Worm (Caenorhabditis elegans): Measurements from ENCODE around the gene F19G12.8.
"Not testable (repeated sequence)": the region's sequence is repeated elsewhere in the genome, so short reads cannot be mapped to it uniquely, and the experiment has no call there.

The F19G12.8 gene

ce11 chrX:1375071-1375470 is 42.0 kb upstream of the F19G12.8 start:
- peak; percentile 82; the same call in 1 of the 2 replicates for TF ChIP-seq ztf-28 (GFP tag; IDR thresholded peaks at IDR 0.05)
- peak; percentile 97 for TF ChIP-seq ztf-6 (GFP tag; IDR thresholded peaks at IDR 0.05)
- peak; percentile 95 for TF ChIP-seq F39B2.1 (GFP tag; IDR thresholded peaks at IDR 0.05)
- TF ChIP-seq cebp-2 (GFP tag; IDR thresholded peaks at IDR 0.05): peak; percentile 93
- TF ChIP-seq ekl-4 (GFP tag; IDR thresholded peaks at IDR 0.05): peak; percentile 98
- TF ChIP-seq D2030.7 (GFP tag; IDR thresholded peaks at IDR 0.05): peak; percentile 99
- TF ChIP-seq aptf-2 (GFP tag; conservative IDR thresholded peaks at IDR 0.05): peak; percentile 91
- peak; percentile 92 for TF ChIP-seq C17E4.6 (GFP tag; IDR thresholded peaks at IDR 0.05)
- peak; percentile 93 for TF ChIP-seq lag-1 (GFP tag; IDR thresholded peaks at IDR 0.05)
- peak; percentile 98 for TF ChIP-seq egl-44 (GFP tag; IDR thresholded peaks at IDR 0.05)
- TF ChIP-seq nhr-120 (GFP tag; IDR thresholded peaks at IDR 0.05): peak; percentile 94; the same call in 1 of the 2 replicates
- peak; percentile 95; the same call in 1 of the 2 replicates for TF ChIP-seq F37B4.10 (GFP tag; IDR thresholded peaks at IDR 0.05)
- TF ChIP-seq egl-18 (GFP tag; IDR thresholded peaks at IDR 0.05): peak; percentile 97
- TF ChIP-seq K11D2.4 (GFP tag; IDR thresholded peaks at IDR 0.05): peak; percentile 75
- peak; percentile 97 for TF ChIP-seq ztf-25 (GFP tag; IDR thresholded peaks at IDR 0.05)
- peak; percentile 100 for TF ChIP-seq hsf-1 (GFP tag; IDR thresholded peaks at IDR 0.05)
- TF ChIP-seq madf-6 (GFP tag; IDR thresholded peaks at IDR 0.05): peak; percentile 91
- TF ChIP-seq madf-3 (GFP tag; IDR thresholded peaks at IDR 0.05): peak; percentile 97
- peak; percentile 98 for TF ChIP-seq ceh-58 (GFP tag; IDR thresholded peaks at IDR 0.05)
- TF ChIP-seq lin-26 (GFP tag; IDR thresholded peaks at IDR 0.05): peak; percentile 84
- TF ChIP-seq pbrm-1 (GFP tag; IDR thresholded peaks at IDR 0.05): peak; percentile 96
- TF ChIP-seq aptf-3 (GFP tag; IDR thresholded peaks at IDR 0.05): peak; percentile 100
- peak; percentile 99 for TF ChIP-seq rcor-1 (GFP tag; IDR thresholded peaks at IDR 0.05)
- TF ChIP-seq bed-1 (GFP tag; IDR thresholded peaks at IDR 0.05): peak; percentile 99
- peak; percentile 85 for TF ChIP-seq ceh-91 (GFP tag; IDR thresholded peaks at IDR 0.05)
- peak; percentile 99 for TF ChIP-seq Y95B8A.8 (GFP tag; IDR thresholded peaks at IDR 0.05)
- TF ChIP-seq madf-8 (GFP tag; conservative IDR thresholded peaks at IDR 0.05): peak; percentile 70
- TF ChIP-seq egrh-3 (GFP tag; IDR thresholded peaks at IDR 0.05): peak; percentile 96
- peak; percentile 95 for TF ChIP-seq nfya-2 (GFP tag; IDR thresholded peaks at IDR 0.05)
- TF ChIP-seq cebp-1 (GFP tag; IDR thresholded peaks at IDR 0.05): peak; percentile 91
- TF ChIP-seq cebp-1 (tag; optimal IDR thresholded peaks at IDR 0.05): not testable (repeated sequence)
- TF ChIP-seq Y79H2A.3 (GFP tag; conservative IDR thresholded peaks at IDR 0.05): peak; percentile 99
- TF ChIP-seq Y56A3A.18 (GFP tag; IDR thresholded peaks at IDR 0.05): peak; percentile 99
- TF ChIP-seq nfyb-1 (GFP tag; IDR thresholded peaks at IDR 0.05): peak; percentile 96
- peak; percentile 72 for TF ChIP-seq F33H1.4 (GFP tag; IDR thresholded peaks at IDR 0.05)
- peak; percentile 63 for TF ChIP-seq attf-3 (GFP tag; conservative IDR thresholded peaks at IDR 0.05)
- peak; percentile 98 for TF ChIP-seq Y53F4B.3 (GFP tag; IDR thresholded peaks at IDR 0.05)
- peak; percentile 31; the same call in 1 of the 2 replicates for TF ChIP-seq hmg-20 (GFP tag; IDR thresholded peaks at IDR 0.05)
- TF ChIP-seq mcd-1 (GFP tag; IDR thresholded peaks at IDR 0.05): peak; percentile 61
- peak; percentile 95 for TF ChIP-seq Y53G8AR.9 (GFP tag; conservative IDR thresholded peaks at IDR 0.05)
- TF ChIP-seq Y67H2A.10 (GFP tag; conservative IDR thresholded peaks at IDR 0.05): peak; percentile 94
- peak; percentile 98 for TF ChIP-seq B0019.2 (GFP tag; conservative IDR thresholded peaks at IDR 0.05)
- TF ChIP-seq attf-6 (GFP tag; IDR thresholded peaks at IDR 0.05): peak; percentile 99
- TF ChIP-seq ceh-40 (GFP tag; IDR thresholded peaks at IDR 0.05): peak; percentile 97
- peak; percentile 89 for TF ChIP-seq ceh-100 (GFP tag; IDR thresholded peaks at IDR 0.05)
- peak; percentile 100 for TF ChIP-seq let-526 (GFP tag; IDR thresholded peaks at IDR 0.05)
- peak; percentile 100 for TF ChIP-seq dox-1 (GFP tag; IDR thresholded peaks at IDR 0.05)

Data from whole organism, young adult.